Worm (Caenorhabditis elegans): Measurements from ENCODE around the gene pdi-6.

The pdi-6 gene

ce11 chrX:7099049-7099448 is 30.7 kb upstream of the pdi-6 start:
- TF ChIP-seq ahr-1 (tag; optimal IDR thresholded peaks at IDR 0.05) (no peak), sox-4 (tag; optimal IDR thresholded peaks at IDR 0.05) (no peak), ceh-18 (tag; optimal IDR thresholded peaks at IDR 0.05) (no peak), C38D4.7 (GFP tag; optimal IDR thresholded peaks at IDR 0.05) (no peak), ceh-31 (tag; optimal IDR thresholded peaks at IDR 0.05) (no peak), F13H6.1 (tag; optimal IDR thresholded peaks at IDR 0.05) (no peak), pat-9 (tag; optimal IDR thresholded peaks at IDR 0.05) (no peak), nhr-232 (tag; optimal IDR thresholded peaks at IDR 0.05) (no peak)

ce11 chrX:7096349-7096748 is 28.0 kb upstream of the pdi-6 start, which contains the start of gene C36B7.5:
Gene C36B7.5 (minus strand): TSS chrX:7096449.
- no peak for TF ChIP-seq ahr-1 (tag; optimal IDR thresholded peaks at IDR 0.05)
- TF ChIP-seq ceh-19 (GFP tag; optimal IDR thresholded peaks at IDR 0.05) = no peak
- TF ChIP-seq ceh-22 (tag; optimal IDR thresholded peaks at IDR 0.05) = no peak
- no peak for TF ChIP-seq pha-4 (tag; optimal IDR thresholded peaks at IDR 0.05)
- TF ChIP-seq ceh-9 (tag; optimal IDR thresholded peaks at IDR 0.05) = no peak
- TF ChIP-seq hlh-15 (tag; optimal IDR thresholded peaks at IDR 0.05) = no peak
- TF ChIP-seq ref-2 (tag; optimal IDR thresholded peaks at IDR 0.05) = no peak
- no peak for TF ChIP-seq zip-5 (tag; optimal IDR thresholded peaks at IDR 0.05)
- no peak for TF ChIP-seq K02D7.2 (tag; optimal IDR thresholded peaks at IDR 0.05)
- no peak for TF ChIP-seq syd-9 (tag; optimal IDR thresholded peaks at IDR 0.05)
- TF ChIP-seq ztf-16 (tag; optimal IDR thresholded peaks at IDR 0.05) = no peak
- TF ChIP-seq C38D4.7 (GFP tag; optimal IDR thresholded peaks at IDR 0.05) = no peak
- TF ChIP-seq unc-42 (tag; optimal IDR thresholded peaks at IDR 0.05) = no peak

DNA sequence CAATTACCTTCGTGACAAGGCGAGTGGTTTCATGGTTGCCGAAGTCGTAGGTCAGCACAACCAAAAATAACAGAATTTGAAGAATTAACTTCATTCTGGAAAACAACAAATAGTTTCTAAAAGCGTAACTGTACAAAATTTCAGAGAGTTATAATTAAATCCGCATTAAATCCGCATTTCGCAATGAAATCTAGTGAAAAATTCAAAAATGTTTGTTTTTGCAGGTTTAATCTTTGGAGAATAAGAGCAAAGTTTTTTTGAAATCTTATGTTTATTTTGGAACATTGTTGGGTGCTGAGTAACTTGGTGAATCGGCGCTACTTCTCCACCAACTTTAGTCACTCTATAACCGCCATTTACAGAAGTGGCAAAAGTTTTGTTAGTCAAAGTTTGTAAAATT is 17.5 kb upstream of the pdi-6 start, which contains the start of gene C36B7.4:
C36B7.4 (minus strand) TSS at position 101 of the 400 bp plus-strand sequence.
- no peak for TF ChIP-seq ahr-1 (tag; optimal IDR thresholded peaks at IDR 0.05)
- TF ChIP-seq sox-4 (tag; optimal IDR thresholded peaks at IDR 0.05) = no peak
- no peak for TF ChIP-seq nhr-11 (tag; optimal IDR thresholded peaks at IDR 0.05)
- no peak for TF ChIP-seq lin-11 (tag; optimal IDR thresholded peaks at IDR 0.05)
- TF ChIP-seq pag-3 (tag; optimal IDR thresholded peaks at IDR 0.05; ENCODE audit: borderline replicate concordance) = no peak
- no peak for TF ChIP-seq npax-4 (tag; optimal IDR thresholded peaks at IDR 0.05)
- no peak for TF ChIP-seq dve-1 (tag; optimal IDR thresholded peaks at IDR 0.05)
- TF ChIP-seq hlh-13 (GFP tag; optimal IDR thresholded peaks at IDR 0.05) = no peak
- TF ChIP-seq tbx-7 (tag; optimal IDR thresholded peaks at IDR 0.05) = no peak
- no peak for TF ChIP-seq fax-1 (tag; optimal IDR thresholded peaks at IDR 0.05)
- no peak for TF ChIP-seq ceh-9 (tag; optimal IDR thresholded peaks at IDR 0.05)
- no peak for TF ChIP-seq pha-4 (tag; optimal IDR thresholded peaks at IDR 0.05)
- TF ChIP-seq ceh-24 (tag; optimal IDR thresholded peaks at IDR 0.05) = no peak
- no peak for TF ChIP-seq ref-2 (tag; optimal IDR thresholded peaks at IDR 0.05)
- no peak for TF ChIP-seq hlh-30 (tag; optimal IDR thresholded peaks at IDR 0.05; ENCODE audit: insufficient read depth)
- TF ChIP-seq ceh-19 (GFP tag; optimal IDR thresholded peaks at IDR 0.05) = no peak
- no peak for TF ChIP-seq fkh-10 (GFP tag; optimal IDR thresholded peaks at IDR 0.05)
- no peak for TF ChIP-seq ceh-45 (GFP tag; IDR thresholded peaks at IDR 0.05)
- TF ChIP-seq pha-2 (tag; optimal IDR thresholded peaks at IDR 0.05) = no peak
- TF ChIP-seq eyg-1 (tag; optimal IDR thresholded peaks at IDR 0.05) = no peak

DNA sequence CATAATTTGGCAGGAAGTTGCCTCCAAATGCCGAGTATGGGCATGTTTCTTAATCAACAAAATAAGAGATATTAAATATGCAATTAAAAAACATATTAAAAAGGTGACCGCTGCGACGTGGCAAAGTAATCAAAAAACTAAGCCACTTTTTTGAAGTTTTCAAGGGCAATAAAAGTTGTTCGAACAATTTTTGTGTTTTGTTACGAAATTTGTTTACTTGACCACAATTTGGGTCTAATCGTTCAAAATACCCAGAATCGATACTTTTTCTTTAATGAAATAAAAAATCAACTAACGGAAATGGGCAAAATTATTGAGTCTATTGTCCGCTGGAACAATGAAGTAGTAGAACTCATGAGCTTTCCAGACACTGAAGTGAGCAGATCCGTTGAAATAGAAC is 16.7 kb upstream of the pdi-6 start, which contains the start of gene Y1B5A.1:
Y1B5A.1 (plus strand) TSS at position 301 of the 400 bp plus-strand sequence.
- TF ChIP-seq pha-4 (tag; optimal IDR thresholded peaks at IDR 0.05) (no peak), sox-4 (tag; optimal IDR thresholded peaks at IDR 0.05) (no peak), syd-9 (tag; optimal IDR thresholded peaks at IDR 0.05) (no peak), pax-1 (tag; optimal IDR thresholded peaks at IDR 0.05) (no peak), T23F11.4 (GFP tag; optimal IDR thresholded peaks at IDR 0.05) (no peak), hlh-13 (GFP tag; optimal IDR thresholded peaks at IDR 0.05) (no peak), C38D4.7 (GFP tag; optimal IDR thresholded peaks at IDR 0.05) (no peak), ceh-18 (tag; optimal IDR thresholded peaks at IDR 0.05) (no peak), C08G9.2 (tag; optimal IDR thresholded peaks at IDR 0.05) (no peak), pros-1 (tag; optimal IDR thresholded peaks at IDR 0.05) (no peak), unc-42 (tag; optimal IDR thresholded peaks at IDR 0.05) (no peak), ceh-14 (tag; optimal IDR thresholded peaks at IDR 0.05) (no peak), tbx-2 (tag; optimal IDR thresholded peaks at IDR 0.05) (no peak), ceh-48 (tag; optimal IDR thresholded peaks at IDR 0.05) (no peak), fax-1 (tag; optimal IDR thresholded peaks at IDR 0.05) (no peak), lim-6 (tag; optimal IDR thresholded peaks at IDR 0.05) (no peak), ceh-30 (tag; optimal IDR thresholded peaks at IDR 0.05) (no peak), pag-3 (tag; optimal IDR thresholded peaks at IDR 0.05; ENCODE audit: borderline replicate concordance) (no peak), nhr-11 (tag; optimal IDR thresholded peaks at IDR 0.05) (no peak), elt-2 (tag; optimal IDR thresholded peaks at IDR 0.05) (no peak)

All from whole organism, late embryonic.